Worm (Caenorhabditis elegans): Measurements from ENCODE around the gene fbxb-21.

fbxb-21 gene

DNA sequence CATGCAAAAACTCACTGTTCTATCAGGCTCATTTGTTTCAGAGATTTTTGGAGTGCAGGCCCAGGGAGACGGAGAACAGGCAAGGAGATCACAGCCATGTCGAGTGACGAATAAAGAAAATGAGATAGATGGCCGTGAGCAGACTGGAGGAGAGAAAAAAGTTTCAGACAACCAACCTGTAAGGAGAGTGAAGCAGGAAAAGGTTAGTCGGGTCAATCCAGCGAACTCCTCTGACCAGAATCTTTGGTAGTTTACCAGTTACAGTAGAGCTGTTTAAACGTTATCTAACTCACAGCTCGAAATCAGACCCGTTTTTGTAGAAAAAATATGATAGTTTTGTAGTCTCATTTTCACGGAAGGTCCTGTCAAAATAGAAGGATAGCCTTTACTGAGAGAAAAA, at the start of gene fbxb-21:
TSS of gene fbxb-21 (minus strand) at position 101 of the 400 bp plus-strand sequence.
- TF ChIP-seq lin-13 (tag; optimal IDR thresholded peaks at IDR 0.05) (no peak), mep-1 (tag; optimal IDR thresholded peaks at IDR 0.05) (no peak), nhr-2 (tag; optimal IDR thresholded peaks at IDR 0.05) (no peak), pha-4 (tag; optimal IDR thresholded peaks at IDR 0.05) (no peak), hlh-1 (tag; optimal IDR thresholded peaks at IDR 0.05) (no peak), ceh-83 (GFP tag; optimal IDR thresholded peaks at IDR 0.05) (no peak), blmp-1 (tag; optimal IDR thresholded peaks at IDR 0.05) (no peak)

DNA sequence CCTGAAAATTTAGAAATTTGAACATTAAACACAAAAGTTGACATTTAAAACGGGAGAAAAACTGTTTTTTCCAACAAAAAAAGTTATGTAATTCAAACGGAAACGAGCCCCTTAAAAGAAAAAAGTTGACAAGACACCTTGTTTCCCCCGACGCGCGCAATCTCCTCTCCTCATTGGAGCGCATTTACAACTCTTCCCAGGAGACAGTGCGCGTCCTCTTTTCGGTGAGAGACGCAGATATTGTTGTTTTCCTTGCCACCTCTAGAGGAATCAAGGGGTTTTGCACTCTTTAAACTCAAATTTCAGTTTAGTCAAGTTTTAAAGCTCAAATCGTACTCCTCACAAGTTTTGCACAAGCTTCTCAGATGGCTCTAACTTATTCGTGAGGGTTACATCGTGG, 47.2 kb upstream of the fbxb-21 start, which contains the start of gene F58E1.13:
TSS of gene F58E1.13 (minus strand) at position 12 of the 400 bp plus-strand sequence.
- TF ChIP-seq unc-120 (tag; optimal IDR thresholded peaks at IDR 0.05; ENCODE audit: poor library complexity, severe bottlenecking) (no peak), elt-3 (tag; optimal IDR thresholded peaks at IDR 0.05) (no peak), lsy-2 (tag; optimal IDR thresholded peaks at IDR 0.05) (no peak), pha-4 (tag; optimal IDR thresholded peaks at IDR 0.05) (no peak), flh-1 (GFP tag; optimal IDR thresholded peaks at IDR 0.05) (no peak), lin-13 (tag; optimal IDR thresholded peaks at IDR 0.05) (no peak), snpc-4 (tag; optimal IDR thresholded peaks at IDR 0.05) (no peak), unc-62 (GFP tag; optimal IDR thresholded peaks at IDR 0.05) (no peak), ceh-43 (GFP tag; optimal IDR thresholded peaks at IDR 0.05) (no peak), sptf-1 (tag; optimal IDR thresholded peaks at IDR 0.05) (no peak), ztf-11 (tag; optimal IDR thresholded peaks at IDR 0.05) (no peak)

DNA sequence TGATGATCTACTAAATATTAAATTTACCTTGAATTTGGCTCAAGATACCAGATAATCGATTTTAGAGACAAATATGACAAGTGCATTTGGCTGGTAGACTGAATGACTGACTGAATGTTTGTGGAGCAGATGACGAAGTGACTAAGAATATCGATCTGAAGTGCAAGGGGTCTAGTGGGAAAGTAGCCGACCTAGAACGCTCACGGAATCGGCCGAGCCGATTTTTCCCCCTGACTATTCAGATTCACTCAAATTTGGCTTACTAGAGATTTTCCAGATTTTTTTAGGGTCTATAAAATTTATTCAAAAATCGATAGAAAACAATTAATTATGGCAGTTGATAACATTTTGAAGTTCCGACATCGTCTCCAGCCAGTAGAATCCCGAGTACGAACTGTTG, 45.9 kb upstream of the fbxb-21 start, which contains the start of gene fbxc-26:
TSS of gene fbxc-26 (minus strand) at position 101 of the 400 bp plus-strand sequence.
- TF ChIP-seq lin-32 (GFP tag; optimal IDR thresholded peaks at IDR 0.05) (no peak), unc-120 (tag; optimal IDR thresholded peaks at IDR 0.05; ENCODE audit: poor library complexity, severe bottlenecking) (no peak), nhr-12 (tag; optimal IDR thresholded peaks at IDR 0.05) (no peak), ces-1 (GFP tag; optimal IDR thresholded peaks at IDR 0.05) (no peak), M03D4.4 (tag; optimal IDR thresholded peaks at IDR 0.05) (no peak), unc-62 (GFP tag; optimal IDR thresholded peaks at IDR 0.05) (no peak), ceh-43 (GFP tag; optimal IDR thresholded peaks at IDR 0.05) (no peak), mls-2 (tag; optimal IDR thresholded peaks at IDR 0.05) (no peak), nhr-76 (tag; optimal IDR thresholded peaks at IDR 0.05) (no peak), lin-13 (tag; optimal IDR thresholded peaks at IDR 0.05) (no peak), unc-39 (tag; optimal IDR thresholded peaks at IDR 0.05) (no peak), bed-3 (GFP tag; optimal IDR thresholded peaks at IDR 0.05) (no peak), flh-1 (GFP tag; optimal IDR thresholded peaks at IDR 0.05) (no peak), ham-2 (GFP tag; optimal IDR thresholded peaks at IDR 0.05) (no peak), hlh-1 (tag; optimal IDR thresholded peaks at IDR 0.05) (no peak), blmp-1 (tag; optimal IDR thresholded peaks at IDR 0.05) (no peak)

DNA sequence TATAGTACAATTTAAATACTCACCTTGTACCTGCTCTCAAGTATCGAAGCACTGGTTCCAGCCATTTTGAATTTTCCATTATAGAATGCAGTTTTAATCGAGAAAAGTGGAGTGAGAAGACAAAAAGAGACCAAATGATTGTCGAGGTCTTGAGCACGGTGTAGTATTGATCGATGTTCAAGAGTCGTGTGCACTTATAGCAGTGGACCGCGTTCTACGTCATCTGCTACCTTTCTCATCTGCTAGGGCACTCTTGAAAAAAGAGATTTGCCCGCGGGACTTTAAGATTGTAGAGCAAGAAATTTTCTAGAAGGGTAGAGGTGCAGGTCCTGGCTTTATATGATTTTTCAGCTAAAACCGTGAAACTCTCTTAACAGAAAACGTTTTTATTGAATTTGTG, 44.2 kb upstream of the fbxb-21 start, which contains the start of gene fbxc-21:
TSS of gene fbxc-21 (minus strand) at position 101 of the 400 bp plus-strand sequence.
- no peak for TF ChIP-seq ham-2 (GFP tag; optimal IDR thresholded peaks at IDR 0.05)
- no peak for TF ChIP-seq elt-1 (tag; optimal IDR thresholded peaks at IDR 0.05; ENCODE audit: borderline replicate concordance, insufficient read depth)

DNA sequence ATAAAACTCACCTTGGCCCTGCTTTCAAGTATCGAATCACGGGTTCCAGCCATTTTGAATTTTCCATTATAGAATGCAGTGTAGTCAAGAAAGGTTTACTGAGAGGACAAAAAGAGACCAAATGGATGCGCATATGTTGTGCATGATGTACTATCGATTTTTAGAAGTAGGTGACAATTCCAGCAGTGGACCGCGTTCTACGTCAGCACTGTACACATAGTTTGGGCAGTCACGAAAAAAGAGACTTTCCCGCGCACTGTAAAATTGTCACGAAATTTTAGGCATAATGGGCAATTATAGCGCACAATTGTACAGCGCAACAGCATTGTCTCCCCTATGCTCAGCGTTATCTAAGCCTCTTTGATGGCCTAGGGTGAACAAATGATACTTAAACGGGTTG, 42.3 kb upstream of the fbxb-21 start, which contains the start of gene fbxc-22:
TSS of gene fbxc-22 (minus strand) at position 101 of the 400 bp plus-strand sequence.
- TF ChIP-seq unc-39 (tag; optimal IDR thresholded peaks at IDR 0.05) (no peak), zip-8 (tag; optimal IDR thresholded peaks at IDR 0.05) (no peak), ces-1 (GFP tag; optimal IDR thresholded peaks at IDR 0.05) (no peak), mep-1 (tag; optimal IDR thresholded peaks at IDR 0.05) (no peak), pha-4 (tag; optimal IDR thresholded peaks at IDR 0.05) (no peak), nhr-28 (tag; optimal IDR thresholded peaks at IDR 0.05) (no peak), drap-1 (GFP tag; optimal IDR thresholded peaks at IDR 0.05) (no peak)

DNA sequence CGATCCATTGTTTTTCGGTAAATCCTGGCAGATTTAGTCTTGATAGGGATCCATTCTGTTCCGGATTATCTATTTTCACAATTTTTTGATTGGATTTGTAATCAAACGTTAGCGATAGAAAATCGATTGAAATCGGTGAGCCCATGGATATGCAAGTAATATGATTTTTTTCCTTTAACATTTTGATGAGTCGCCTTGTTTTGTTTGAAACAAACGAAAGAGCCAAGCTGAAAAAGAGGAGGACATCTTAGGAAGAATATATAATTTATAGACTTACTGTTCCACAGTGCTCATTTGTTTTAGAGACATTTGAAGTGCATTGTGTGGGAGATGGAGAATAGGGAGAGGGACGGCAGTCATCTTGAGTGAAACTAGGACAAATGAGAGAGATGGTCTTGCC, 40.1 kb upstream of the fbxb-21 start, which contains the start of the genes fbxb-18 and fbxb-19:
TSS of gene fbxb-18 (minus strand) at position 101 of the 400 bp plus-strand sequence.
TSS of gene fbxb-19 (minus strand) at position 369 of the 400 bp plus-strand sequence.
- no peak for TF ChIP-seq mep-1 (tag; optimal IDR thresholded peaks at IDR 0.05)
- no peak for TF ChIP-seq ceh-39 (tag; optimal IDR thresholded peaks at IDR 0.05)
- no peak for TF ChIP-seq ceh-83 (GFP tag; optimal IDR thresholded peaks at IDR 0.05)
- no peak for TF ChIP-seq mab-5 (tag; optimal IDR thresholded peaks at IDR 0.05)
- TF ChIP-seq nhr-76 (tag; optimal IDR thresholded peaks at IDR 0.05) = no peak
- no peak for TF ChIP-seq unc-39 (tag; optimal IDR thresholded peaks at IDR 0.05)
- no peak for TF ChIP-seq lsy-2 (tag; optimal IDR thresholded peaks at IDR 0.05)
- TF ChIP-seq elt-3 (tag; optimal IDR thresholded peaks at IDR 0.05) = no peak
- TF ChIP-seq elt-1 (tag; optimal IDR thresholded peaks at IDR 0.05; ENCODE audit: borderline replicate concordance, insufficient read depth) = no peak
- TF ChIP-seq ztf-11 (tag; optimal IDR thresholded peaks at IDR 0.05) = no peak
- no peak for TF ChIP-seq lin-32 (GFP tag; optimal IDR thresholded peaks at IDR 0.05)
- no peak for TF ChIP-seq cnd-1 (tag; optimal IDR thresholded peaks at IDR 0.05)
- no peak for TF ChIP-seq snpc-4 (tag; optimal IDR thresholded peaks at IDR 0.05)
